Worm (Caenorhabditis elegans) whole organism, mixed stage, embryonic: ENCODE results near the gene F36D3.4.

Experiments used
- M03D4.4 ChIP-seq: sonication (generic microtip); optimal IDR thresholded peaks from 2 replicates; lab custom pipeline; 2017; ENCODE audit warnings: mild to moderate bottlenecking, missing genetic modification characterization, missing compliant biosample characterization
- bed-3 ChIP-seq: fragments of 200-800 bp; sonication (Bioruptor generic); optimal IDR thresholded peaks from 3 replicates; lab custom pipeline; 2018; ENCODE audit warnings: mild to moderate bottlenecking, missing genetic modification characterization, moderate library complexity, missing compliant biosample characterization
- blmp-1 ChIP-seq: fragments of 150-350 bp; optimal IDR thresholded peaks from 2 replicates; lab custom pipeline; 2014; ENCODE audit warnings: missing biosample characterization, missing genetic modification characterization
- ceh-39 ChIP-seq: fragments of 150-350 bp; optimal IDR thresholded peaks from 2 replicates; lab custom pipeline; 2014; ENCODE audit warnings: missing biosample characterization, missing genetic modification characterization
- ceh-43 ChIP-seq: fragments of 200-800 bp; sonication (Bioruptor generic); optimal IDR thresholded peaks from 2 replicates; lab custom pipeline; 2018; ENCODE audit warnings: mild to moderate bottlenecking, missing genetic modification characterization, moderate library complexity, missing compliant biosample characterization
- ceh-83 ChIP-seq: fragments of 200-800 bp; sonication (Bioruptor generic); optimal IDR thresholded peaks from 2 replicates; lab custom pipeline; 2018; ENCODE audit warnings: mild to moderate bottlenecking, missing genetic modification characterization, missing compliant biosample characterization
- ces-1 ChIP-seq: fragments of 150-350 bp; optimal IDR thresholded peaks from 2 replicates; lab custom pipeline; 2014; ENCODE audit warnings: missing biosample characterization, missing genetic modification reagents, missing genetic modification characterization
- cnd-1 ChIP-seq: fragments of 200-800 bp; sonication (Bioruptor generic); optimal IDR thresholded peaks from 2 replicates; lab custom pipeline; 2018; ENCODE audit warnings: mild to moderate bottlenecking, missing genetic modification characterization, missing compliant biosample characterization
- drap-1 ChIP-seq: fragments of 200-800 bp; sonication (Bioruptor generic); optimal IDR thresholded peaks from 3 replicates; lab custom pipeline; 2018; ENCODE audit warnings: mild to moderate bottlenecking, missing genetic modification characterization, missing compliant biosample characterization
- elt-3 ChIP-seq: fragments of 150-350 bp; optimal IDR thresholded peaks from 2 replicates; lab custom pipeline; 2014; ENCODE audit warnings: missing biosample characterization, missing genetic modification characterization
- flh-1 ChIP-seq: fragments of 200-800 bp; sonication (Bioruptor generic); optimal IDR thresholded peaks from 2 replicates; lab custom pipeline; 2018; ENCODE audit warnings: mild to moderate bottlenecking, missing genetic modification characterization, moderate library complexity, missing compliant biosample characterization
- ham-2 ChIP-seq: fragments of 200-800 bp; sonication (Bioruptor generic); optimal IDR thresholded peaks from 2 replicates; lab custom pipeline; 2018; ENCODE audit warnings: mild to moderate bottlenecking, missing genetic modification characterization, missing compliant biosample characterization
- hlh-1 ChIP-seq: fragments of 150-350 bp; optimal IDR thresholded peaks from 2 replicates; lab custom pipeline; 2014; ENCODE audit warnings: missing biosample characterization, missing genetic modification reagents, missing genetic modification characterization
- lin-13 ChIP-seq: fragments of 150-350 bp; optimal IDR thresholded peaks from 2 replicates; lab custom pipeline; 2014; ENCODE audit warnings: missing biosample characterization, missing genetic modification characterization
- lin-32 ChIP-seq: fragments of 200-800 bp; sonication (Bioruptor generic); optimal IDR thresholded peaks from 2 replicates; lab custom pipeline; 2018; ENCODE audit warnings: mild to moderate bottlenecking, missing genetic modification characterization, missing compliant biosample characterization
- mab-5 ChIP-seq: fragments of 150-350 bp; optimal IDR thresholded peaks from 2 replicates; lab custom pipeline; 2014; ENCODE audit warnings: missing biosample characterization, missing genetic modification characterization
- mep-1 ChIP-seq: fragments of 150-350 bp; optimal IDR thresholded peaks from 2 replicates; lab custom pipeline; 2017; ENCODE audit warnings: missing biosample characterization, missing genetic modification reagents, missing genetic modification characterization, inconsistent platforms
- mls-2 ChIP-seq: sonication (generic microtip); optimal IDR thresholded peaks from 2 replicates; lab custom pipeline; 2016; ENCODE audit warnings: mild to moderate bottlenecking, missing genetic modification characterization, moderate library complexity, missing compliant biosample characterization
- nhr-12 ChIP-seq: fragments of 150-350 bp; optimal IDR thresholded peaks from 2 replicates; lab custom pipeline; 2014; ENCODE audit warnings: missing biosample characterization, missing genetic modification characterization
- nhr-2 ChIP-seq: fragments of 150-350 bp; optimal IDR thresholded peaks from 2 replicates; lab custom pipeline; 2014; ENCODE audit warnings: missing biosample characterization, missing genetic modification characterization
- nhr-237 ChIP-seq: fragments of 150-350 bp; optimal IDR thresholded peaks from 2 replicates; lab custom pipeline; 2014; ENCODE audit warnings: missing biosample characterization, missing genetic modification characterization
- nhr-28 ChIP-seq: fragments of 150-350 bp; optimal IDR thresholded peaks from 2 replicates; lab custom pipeline; 2014; ENCODE audit warnings: missing biosample characterization, missing genetic modification characterization
- nhr-76 ChIP-seq: sonication (generic microtip); optimal IDR thresholded peaks from 2 replicates; lab custom pipeline; 2017; ENCODE audit warnings: missing biosample characterization, missing genetic modification characterization
- sem-2 ChIP-seq: fragments of 200-800 bp; sonication (Bioruptor generic); optimal IDR thresholded peaks from 2 replicates; lab custom pipeline; 2018; ENCODE audit warnings: mild to moderate bottlenecking, missing genetic modification characterization, missing compliant biosample characterization
- snpc-4 ChIP-seq: fragments of 150-350 bp; optimal IDR thresholded peaks from 2 replicates; lab custom pipeline; 2014; ENCODE audit warnings: missing biosample characterization, missing genetic modification characterization
- sptf-1 ChIP-seq: sonication (generic microtip); optimal IDR thresholded peaks from 2 replicates; lab custom pipeline; 2017; ENCODE audit warnings: mild to moderate bottlenecking, missing genetic modification characterization, moderate library complexity, missing compliant biosample characterization
- tbx-8 ChIP-seq: fragments of 200-800 bp; sonication (Bioruptor generic); optimal IDR thresholded peaks from 2 replicates; lab custom pipeline; 2018; ENCODE audit warnings: mild to moderate bottlenecking, missing genetic modification characterization, moderate library complexity, missing compliant biosample characterization
- unc-39 ChIP-seq: fragments of 150-350 bp; optimal IDR thresholded peaks from 2 replicates; lab custom pipeline; 2014; ENCODE audit warnings: missing biosample characterization, missing genetic modification characterization
- unc-62 ChIP-seq: fragments of 150-350 bp; optimal IDR thresholded peaks from 2 replicates; lab custom pipeline; 2014; ENCODE audit warnings: missing biosample characterization, missing genetic modification reagents, missing genetic modification characterization
- zip-8 ChIP-seq: fragments of 150-350 bp; optimal IDR thresholded peaks from 2 replicates; lab custom pipeline; 2014; ENCODE audit warnings: missing biosample characterization, missing genetic modification characterization
- ztf-11 ChIP-seq: fragments of 150-350 bp; optimal IDR thresholded peaks from 2 replicates; lab custom pipeline; 2014; ENCODE audit warnings: missing biosample characterization, missing genetic modification characterization

F36D3.4 gene

DNA sequence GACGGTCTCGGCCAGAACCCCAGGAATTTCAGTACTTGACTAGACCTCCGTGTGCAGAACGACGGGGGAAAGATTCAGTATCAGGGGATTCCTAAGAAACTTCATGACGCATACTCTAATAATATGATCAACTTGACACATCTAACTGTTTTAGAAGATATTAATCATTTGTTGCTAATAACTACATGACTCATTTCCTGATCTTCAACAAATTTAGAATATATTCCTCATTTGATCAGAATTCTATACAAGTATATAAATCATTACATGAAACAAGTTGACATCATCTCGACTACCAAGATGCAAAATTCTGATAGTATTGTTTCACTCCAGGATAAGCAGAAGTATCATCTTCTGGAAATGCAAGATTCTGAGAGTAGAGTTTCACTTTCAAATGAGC lies 17.7 kb upstream of the F36D3.4 start, which contains the start of gene Y32B12B.8:
TSS of gene Y32B12B.8 (plus strand) at position 301 of the 400 bp plus-strand sequence.
- TF ChIP-seq bed-3 (GFP tag; lab: Kevin White, UChicago) (no peak), snpc-4 (tag; lab: Kevin White, UChicago) (no peak), M03D4.4 (no peak), elt-3 (tag; lab: Kevin White, UChicago) (no peak), sem-2 (GFP tag; lab: Kevin White, UChicago) (no peak), mls-2 (tag; lab: Kevin White, UChicago) (no peak), unc-39 (tag; lab: Kevin White, UChicago) (no peak), ztf-11 (tag; lab: Kevin White, UChicago) (no peak), sptf-1 (no peak), ceh-39 (tag; lab: Kevin White, UChicago) (no peak), cnd-1 (no peak), nhr-2 (no peak), lin-32 (GFP tag; lab: Kevin White, UChicago) (no peak), zip-8 (tag; lab: Kevin White, UChicago) (no peak), ces-1 (GFP tag; lab: Kevin White, UChicago) (no peak), lin-13 (tag; lab: Kevin White, UChicago) (no peak), ham-2 (GFP tag; lab: Kevin White, UChicago) (no peak), nhr-28 (tag; lab: Kevin White, UChicago) (no peak), drap-1 (GFP tag; lab: Kevin White, UChicago) (no peak)

- no peak for TF ChIP-seq ceh-83 (GFP tag; lab: Kevin White, UChicago)
- no peak for TF ChIP-seq blmp-1 (tag; lab: Kevin White, UChicago)
- TF ChIP-seq bed-3 (GFP tag; lab: Kevin White, UChicago): no peak
- TF ChIP-seq ceh-43 (GFP tag; lab: Kevin White, UChicago): no peak
- no peak for TF ChIP-seq unc-39 (tag; lab: Kevin White, UChicago)
- TF ChIP-seq M03D4.4: no peak
- TF ChIP-seq mab-5 (tag; lab: Kevin White, UChicago): no peak
- no peak for TF ChIP-seq nhr-237 (tag; lab: Kevin White, UChicago)
- TF ChIP-seq nhr-28 (tag; lab: Kevin White, UChicago): no peak
- TF ChIP-seq mls-2 (tag; lab: Kevin White, UChicago): no peak
- TF ChIP-seq nhr-12 (tag; lab: Kevin White, UChicago): no peak
- TF ChIP-seq unc-62: no peak
- no peak for TF ChIP-seq snpc-4 (tag; lab: Kevin White, UChicago)
- TF ChIP-seq ham-2 (GFP tag; lab: Kevin White, UChicago): no peak
- TF ChIP-seq flh-1 (GFP tag; lab: Kevin White, UChicago): no peak
- no peak for TF ChIP-seq tbx-8 (GFP tag; lab: Kevin White, UChicago)
- no peak for TF ChIP-seq cnd-1
- TF ChIP-seq, all 35 proteins: peak for 0
These were observed 16.5 kb upstream of the F36D3.4 start, which contains the start of gene cpr-2 for ce11 chrV:16534000-16534399. Gene cpr-2, minus strand, starts transcription at chrV:16534100.

DNA sequence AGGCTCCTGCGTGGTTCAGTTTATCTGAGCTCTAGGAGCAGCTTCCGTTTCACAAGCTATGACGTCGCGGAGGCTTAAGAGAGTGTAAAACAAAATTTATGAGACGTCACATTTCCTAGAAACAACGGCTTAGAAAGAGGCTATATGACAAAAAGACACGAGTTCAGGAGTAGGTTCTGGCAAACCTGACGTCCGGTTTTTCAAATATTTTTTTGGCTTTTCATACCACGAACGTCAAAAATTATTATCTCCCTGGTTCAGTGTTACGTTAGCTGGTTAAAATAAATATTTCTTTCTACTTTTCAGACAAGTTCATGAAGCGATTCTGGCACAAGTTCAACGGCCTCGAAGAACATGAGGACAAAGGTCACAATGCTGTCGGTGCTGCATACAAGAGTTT lies 10.3 kb upstream of the F36D3.4 start, which contains the start of gene F36D3.16:
TSS of gene F36D3.16 (plus strand) at position 301 of the 400 bp plus-strand sequence.
- no peak for TF ChIP-seq ces-1 (GFP tag; lab: Kevin White, UChicago)
- TF ChIP-seq bed-3 (GFP tag; lab: Kevin White, UChicago): no peak
- TF ChIP-seq M03D4.4: no peak
- no peak for TF ChIP-seq ceh-39 (tag; lab: Kevin White, UChicago)
- no peak for TF ChIP-seq flh-1 (GFP tag; lab: Kevin White, UChicago)
- no peak for TF ChIP-seq ztf-11 (tag; lab: Kevin White, UChicago)
- TF ChIP-seq, all 35 proteins: peak for 0

DNA sequence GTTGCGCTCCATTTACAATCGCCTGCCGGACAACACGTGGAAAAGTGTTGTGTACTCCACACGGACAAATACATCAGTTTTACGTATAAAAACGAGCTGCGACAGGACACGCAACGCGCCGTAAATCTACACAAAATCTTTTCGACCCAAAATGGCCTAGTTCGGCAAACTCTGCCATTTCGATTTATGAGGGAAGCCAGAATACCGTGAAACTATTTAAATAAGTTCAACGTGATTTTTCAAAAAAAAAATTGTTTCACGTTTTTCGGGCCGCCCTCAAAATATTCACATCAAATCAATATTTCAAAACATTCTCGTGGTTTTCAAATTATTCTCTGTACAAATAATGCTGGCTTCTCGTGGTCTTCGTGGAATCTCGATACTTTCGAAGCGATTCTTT lies 9.3 kb upstream of the F36D3.4 start, which contains the start of gene F36D3.8:
TSS of gene F36D3.8 (plus strand) at position 301 of the 400 bp plus-strand sequence.
- TF ChIP-seq nhr-12 (tag; lab: Kevin White, UChicago): no peak
- no peak for TF ChIP-seq unc-62

ce11 chrV:16522242-16522641 lies 4.7 kb upstream of the F36D3.4 start, which contains the start of gene srw-34:
Gene srw-34, minus strand, starts transcription at chrV:16522342.
- no peak for TF ChIP-seq zip-8 (tag; lab: Kevin White, UChicago)
- TF ChIP-seq unc-39 (tag; lab: Kevin White, UChicago): no peak
- no peak for TF ChIP-seq nhr-28 (tag; lab: Kevin White, UChicago)
- TF ChIP-seq mep-1: no peak
- TF ChIP-seq nhr-237 (tag; lab: Kevin White, UChicago): no peak
- TF ChIP-seq ceh-43 (GFP tag; lab: Kevin White, UChicago): no peak
- TF ChIP-seq unc-62: no peak
- no peak for TF ChIP-seq hlh-1 (tag; lab: Kevin White, UChicago)
- TF ChIP-seq nhr-76 (tag; lab: Kevin White, UChicago): no peak
- TF ChIP-seq elt-3 (tag; lab: Kevin White, UChicago): no peak
- TF ChIP-seq flh-1 (GFP tag; lab: Kevin White, UChicago): no peak
- TF ChIP-seq blmp-1 (tag; lab: Kevin White, UChicago): no peak
- no peak for TF ChIP-seq lin-32 (GFP tag; lab: Kevin White, UChicago)
